Worm (Caenorhabditis elegans): ENCODE results near the gene rbx-1.

DNA sequence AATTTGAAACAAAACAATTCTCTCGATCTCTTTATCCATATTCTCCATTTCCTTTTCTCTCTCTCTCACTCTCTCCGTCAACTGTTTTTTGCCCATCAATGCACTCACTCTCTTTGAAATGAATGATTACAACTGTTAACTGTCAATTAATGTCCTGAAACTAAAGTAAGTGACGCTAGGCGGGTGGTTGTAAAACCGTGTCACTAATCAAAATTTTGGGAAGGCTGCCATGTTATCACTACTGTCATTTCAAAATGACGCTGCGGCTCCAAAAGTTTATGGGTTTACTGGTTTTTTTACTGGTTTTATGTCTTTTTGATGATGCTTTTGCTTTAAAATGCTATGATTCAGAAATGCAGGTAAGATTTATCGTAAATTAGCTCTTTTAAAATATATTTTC is 11.2 kb downstream of the rbx-1 start, which contains the start of gene ZK287.9:
- TF ChIP-seq aly-2 (tag; optimal IDR thresholded peaks at IDR 0.05) (no peak), elt-3 (tag; optimal IDR thresholded peaks at IDR 0.05) (no peak), sem-4 (tag; optimal IDR thresholded peaks at IDR 0.05) (no peak), alr-1 (tag; optimal IDR thresholded peaks at IDR 0.05) (no peak), lsy-2 (tag; optimal IDR thresholded peaks at IDR 0.05) (no peak), skn-1 (tag; optimal IDR thresholded peaks at IDR 0.05) (no peak), ama-1 (optimal IDR thresholded peaks at IDR 0.05) (no peak), nhr-237 (tag; optimal IDR thresholded peaks at IDR 0.05) (no peak), nhr-10 (tag; optimal IDR thresholded peaks at IDR 0.05) (no peak), ceh-16 (tag; optimal IDR thresholded peaks at IDR 0.05) (no peak)
